Worm (Caenorhabditis elegans) whole organism, young adult: ENCODE results near the gene rpt-3.

ENCODE experiments used
- F33H1.4 ChIP-seq: fragments of 200-800 bp; sonication (Bioruptor generic); IDR thresholded peaks from 2 replicates; pipeline ENCODE4 v1.3.6; 2022; ENCODE audit warnings: missing genetic modification reagents, missing genetic modification characterization, missing compliant biosample characterization
- Y53G8AR.9 ChIP-seq: fragments of 200-800 bp; sonication (Bioruptor generic); conservative IDR thresholded peaks from 2 replicates; pipeline ENCODE4 v1.3.6; 2022; ENCODE audit warnings: missing genetic modification reagents, missing genetic modification characterization, missing compliant biosample characterization
- ama-1 ChIP-seq, 3 experiments: fragments of 150-350 bp in 1 of 3; sonication (generic microtip) in 2 of 3; optimal IDR thresholded peaks; 2 replicates each; lab custom pipeline; 2014 to 2018; ENCODE audit warnings: missing biosample characterization in 2 of 3, missing genetic modification characterization in 2 of 3, missing genetic modification reagents in 2 of 3
- ceh-79 ChIP-seq: sonication (generic microtip); optimal IDR thresholded peaks from 2 replicates; lab custom pipeline; 2017; ENCODE audit warnings: mild to moderate bottlenecking, missing genetic modification characterization, missing compliant biosample characterization
- nfya-2 ChIP-seq: fragments of 200-800 bp; sonication (Bioruptor generic); IDR thresholded peaks from 2 replicates; pipeline ENCODE4 v1.3.6; 2022; ENCODE audit warnings: missing genetic modification reagents, missing genetic modification characterization, missing compliant biosample characterization
- nhr-90 ChIP-seq: sonication (generic microtip); optimal IDR thresholded peaks from 2 replicates; lab custom pipeline; 2016; ENCODE audit warnings: missing genotype, mild to moderate bottlenecking, missing genetic modification characterization, missing compliant biosample characterization

- no peak for TF ChIP-seq ceh-79
- TF ChIP-seq ama-1 (optimal IDR thresholded peaks at IDR 0.05; lab: Kevin White, UChicago), result no peak
- TF ChIP-seq ama-1 (GFP tag; optimal IDR thresholded peaks at IDR 0.05; lab: Kevin White, UChicago), result no peak
- no peak for TF ChIP-seq nhr-90 (tag; lab: Kevin White, UChicago)
- TF ChIP-seq Y53G8AR.9, result no peak
- no peak for TF ChIP-seq nfya-2 (GFP tag; lab: Robert Waterston, UW)
- no peak for TF ChIP-seq F33H1.4 (GFP tag; lab: Robert Waterston, UW)
Measured at ce11 chrIII:6476380-6476779, 13.2 kb upstream of the rpt-3 start.
